Worm (Caenorhabditis elegans) whole organism, L4/young adult: ENCODE measurements around the gene scpl-4.

ENCODE experiments used
- W03F9.2 ChIP-seq: fragments of 150-350 bp; optimal IDR thresholded peaks from 2 replicates; lab custom pipeline; 2014; ENCODE audit warnings: missing biosample characterization, missing genetic modification characterization
- dao-5 ChIP-seq: sonication (generic microtip); optimal IDR thresholded peaks from 2 replicates; lab custom pipeline; 2016; ENCODE audit warnings: missing genotype, missing genetic modification characterization, moderate library complexity, missing compliant biosample characterization
- him-1 ChIP-seq: sonication (generic microtip); optimal IDR thresholded peaks from 2 replicates; lab custom pipeline; 2016; ENCODE audit warnings: missing genotype, missing genetic modification reagents, missing genetic modification characterization, missing compliant biosample characterization

Gene scpl-4

DNA sequence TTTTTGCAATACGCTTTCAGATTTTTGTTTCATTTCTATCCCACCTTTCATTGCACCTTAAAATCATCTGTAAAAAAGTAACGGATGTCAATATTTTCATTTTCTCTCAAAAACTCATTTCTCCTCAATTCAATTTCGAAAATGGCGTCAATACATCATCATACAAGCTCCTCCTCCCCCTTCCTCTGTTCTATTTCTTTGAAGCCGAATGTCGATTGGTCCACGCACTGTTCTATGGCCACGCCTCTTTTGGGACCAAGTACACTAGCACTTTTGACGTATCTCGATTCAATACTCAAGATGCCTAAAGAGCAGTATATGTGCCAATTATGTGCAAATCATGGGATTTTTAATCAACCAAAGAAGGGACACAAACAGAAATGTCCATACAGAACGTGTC lies 33.9 kb downstream of the scpl-4 start, which contains the start of gene mab-23:
Gene mab-23, plus strand, starts transcription at position 301 of the 400 bp plus-strand sequence.
- TF ChIP-seq W03F9.2 (tag; lab: Kevin White, UChicago) (no peak), him-1 (no peak), dao-5 (tag; lab: Kevin White, UChicago) (no peak)

DNA sequence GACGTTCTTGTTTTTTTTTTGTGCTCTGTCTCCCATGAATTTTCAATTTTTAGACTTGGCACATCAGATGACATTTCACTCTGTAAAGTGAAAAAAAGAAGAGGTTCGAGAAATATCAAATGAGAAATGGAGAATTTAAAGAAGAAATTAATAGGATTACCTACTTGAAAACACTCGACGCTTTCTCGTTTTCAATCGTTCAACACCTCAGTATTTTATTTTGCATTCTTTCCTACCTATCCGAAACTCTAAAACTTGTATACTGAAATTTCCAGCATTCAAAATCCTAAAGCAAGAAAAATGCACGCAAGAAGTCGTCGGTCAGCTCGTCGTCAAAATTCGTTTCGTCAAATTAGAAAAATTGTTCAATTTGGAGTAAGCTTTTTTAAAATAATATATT lies 36.8 kb downstream of the scpl-4 start, which contains the start of gene kvs-2:
Gene kvs-2, plus strand, starts transcription at position 301 of the 400 bp plus-strand sequence.
- TF ChIP-seq him-1 (no peak), W03F9.2 (tag; lab: Kevin White, UChicago) (no peak), dao-5 (tag; lab: Kevin White, UChicago) (no peak)

DNA sequence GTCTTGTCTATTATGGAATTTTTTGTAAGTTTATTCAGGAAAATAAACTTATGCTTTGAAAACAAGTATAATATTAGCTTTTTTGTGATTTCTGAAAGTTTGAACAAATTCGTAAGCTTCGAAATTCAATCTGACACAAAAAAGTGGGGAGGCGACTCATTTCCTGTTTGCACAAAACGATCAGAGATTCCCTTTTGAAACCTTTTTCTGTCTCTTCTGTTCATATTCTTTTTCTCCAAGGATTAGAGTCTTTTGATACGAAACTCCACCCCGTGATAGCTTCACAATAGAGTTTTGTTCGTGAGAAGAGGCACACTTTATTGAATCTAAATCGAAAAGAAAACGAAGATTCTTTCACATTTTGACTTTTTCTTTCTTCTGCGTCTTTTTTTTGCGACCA lies 42.1 kb downstream of the scpl-4 start:
- TF ChIP-seq him-1 = no peak
- TF ChIP-seq dao-5 (tag; lab: Kevin White, UChicago) = no peak
- no peak for TF ChIP-seq W03F9.2 (tag; lab: Kevin White, UChicago)

DNA sequence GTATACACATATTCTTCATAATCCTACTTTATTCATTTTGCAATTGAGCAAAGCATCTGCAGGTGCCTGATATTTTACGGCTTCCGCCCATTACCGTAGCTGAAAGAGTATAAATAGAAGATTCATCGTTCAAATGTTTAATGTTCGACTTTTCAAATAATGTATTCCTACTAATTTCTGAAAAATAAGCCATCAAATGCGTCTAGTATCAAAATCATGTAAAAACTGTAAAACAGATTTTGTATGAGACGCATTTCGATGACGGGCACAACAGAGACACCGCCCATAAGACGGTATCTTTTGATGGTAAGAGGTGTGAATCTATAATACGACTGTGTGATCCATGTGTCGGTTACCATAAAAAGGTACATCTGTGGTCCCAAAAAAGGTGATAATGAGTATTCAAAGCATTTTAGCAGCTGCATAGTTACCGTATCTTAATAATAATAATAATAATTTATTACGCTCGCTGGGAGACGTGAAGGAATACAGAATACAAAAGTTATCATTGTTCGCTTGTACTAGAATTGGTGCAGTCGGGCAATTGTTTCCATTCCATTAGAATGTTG lies 48.2 kb downstream of the scpl-4 start, which contains the start of the genes C32C4.3 and C32C4.16:
Gene C32C4.3, minus strand, starts transcription at position 101 of the 569 bp plus-strand sequence.
Gene C32C4.16, plus strand, starts transcription at position 519 of the 569 bp plus-strand sequence.
- TF ChIP-seq dao-5 (tag; lab: Kevin White, UChicago) (no peak), him-1 (no peak), W03F9.2 (tag; lab: Kevin White, UChicago) (no peak)

DNA sequence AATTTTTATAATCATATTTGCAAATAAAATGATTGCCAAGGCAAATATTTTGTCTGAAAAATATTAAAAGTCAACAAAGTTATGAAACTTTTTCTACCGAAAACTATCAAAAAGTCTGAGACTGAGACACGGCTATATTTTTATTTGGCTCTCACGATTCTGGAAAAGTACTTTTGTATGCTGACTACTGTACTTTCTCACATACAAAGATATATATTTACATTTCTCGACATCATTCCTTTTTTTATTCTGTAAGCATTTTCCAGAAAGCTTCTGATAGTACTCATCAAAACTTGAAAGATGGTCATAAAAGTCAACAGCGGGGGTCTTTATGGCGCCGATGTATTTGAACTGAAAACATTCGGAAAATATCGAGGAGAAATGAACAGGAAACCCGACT lies 49.2 kb downstream of the scpl-4 start, which contains the start of gene aqp-6:
Gene aqp-6, plus strand, starts transcription at position 301 of the 400 bp plus-strand sequence.
- TF ChIP-seq him-1 (no peak), W03F9.2 (tag; lab: Kevin White, UChicago) (no peak)
